Worm (Caenorhabditis elegans) whole organism, L4/young adult: Measurements from ENCODE around the gene M03E7.3.

Experiments
- W03F9.2 ChIP-seq: fragments of 150-350 bp; optimal IDR thresholded peaks from 2 replicates; lab custom pipeline; 2014; ENCODE audit warnings: missing biosample characterization, missing genetic modification characterization
- dao-5 ChIP-seq: sonication (generic microtip); optimal IDR thresholded peaks from 2 replicates; lab custom pipeline; 2016; ENCODE audit warnings: missing genotype, missing genetic modification characterization, moderate library complexity, missing compliant biosample characterization
- him-1 ChIP-seq: sonication (generic microtip); optimal IDR thresholded peaks from 2 replicates; lab custom pipeline; 2016; ENCODE audit warnings: missing genotype, missing genetic modification reagents, missing genetic modification characterization, missing compliant biosample characterization

ce11 chrV:5580517-5580916 is 34.3 kb upstream of the M03E7.3 start:
- TF ChIP-seq him-1 (tag; lab: Kevin White, UChicago) (no peak), W03F9.2 (tag; lab: Kevin White, UChicago) (no peak), dao-5 (tag; lab: Kevin White, UChicago) (no peak)
